Worm (Caenorhabditis elegans) whole organism, L4/young adult: ENCODE measurements around the gene ZC262.4.

Experiments used
- W03F9.2 ChIP-seq: fragments of 150-350 bp; optimal IDR thresholded peaks from 2 replicates; lab custom pipeline; 2014; ENCODE audit warnings: missing biosample characterization, missing genetic modification characterization
- dao-5 ChIP-seq: sonication (generic microtip); optimal IDR thresholded peaks from 2 replicates; lab custom pipeline; 2016; ENCODE audit warnings: missing genotype, missing genetic modification characterization, moderate library complexity, missing compliant biosample characterization
- him-1 ChIP-seq: sonication (generic microtip); optimal IDR thresholded peaks from 2 replicates; lab custom pipeline; 2016; ENCODE audit warnings: missing genotype, missing genetic modification reagents, missing genetic modification characterization, missing compliant biosample characterization

DNA sequence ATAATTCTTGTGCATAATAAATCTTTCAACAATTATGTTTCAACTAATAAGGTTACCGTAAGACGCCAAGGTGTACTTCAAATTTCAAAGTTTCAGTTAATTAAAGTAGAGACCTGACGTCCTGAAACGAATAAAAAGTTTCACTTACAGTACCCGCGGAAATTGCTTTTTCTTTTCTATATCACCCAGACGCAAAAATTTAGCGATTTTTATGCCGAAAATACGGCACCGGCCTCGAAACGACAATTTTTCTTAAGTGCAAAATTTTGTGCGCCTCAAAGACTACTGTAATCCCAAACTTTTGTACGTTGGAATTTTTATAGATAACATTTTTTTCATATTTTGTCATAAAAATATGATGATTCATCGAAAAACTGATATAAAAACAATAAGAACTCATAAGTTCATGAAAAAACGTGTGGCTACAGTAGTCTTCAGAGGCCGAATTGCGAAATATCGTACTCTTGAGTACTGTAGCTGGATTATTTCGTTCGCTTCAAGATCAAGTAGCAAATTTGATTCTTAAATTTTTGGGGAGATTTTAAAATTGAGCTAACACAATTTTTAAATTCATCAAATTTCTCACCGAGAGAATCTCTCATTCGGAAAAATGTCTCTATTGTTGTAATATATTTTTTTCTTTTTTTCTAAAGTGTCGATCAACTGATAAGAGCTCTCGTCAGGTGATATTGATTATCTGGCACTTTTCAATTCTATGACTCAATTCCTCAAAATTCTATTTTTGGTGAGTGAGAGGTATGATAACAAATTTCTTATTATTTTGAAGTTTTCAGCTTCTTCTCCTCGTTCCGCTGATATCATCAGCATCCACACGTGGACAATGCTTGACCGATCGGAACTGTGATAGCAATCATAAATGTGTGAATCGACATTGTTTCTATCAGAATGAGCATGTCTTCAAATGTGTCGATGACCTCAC lies 8.5 kb downstream of the ZC262.4 start, which contains the start of gene ZC262.13:
- no peak for TF ChIP-seq dao-5 (tag; lab: Kevin White, UChicago)
- no peak for TF ChIP-seq him-1
- no peak for TF ChIP-seq W03F9.2 (tag; lab: Kevin White, UChicago)
